Fruit fly (Drosophila melanogaster): ENCODE measurements around the gene CG1492.
A peak's percentile ranks its signal among the peaks of the same experiment; 100 is the strongest.

The CG1492 gene

DNA sequence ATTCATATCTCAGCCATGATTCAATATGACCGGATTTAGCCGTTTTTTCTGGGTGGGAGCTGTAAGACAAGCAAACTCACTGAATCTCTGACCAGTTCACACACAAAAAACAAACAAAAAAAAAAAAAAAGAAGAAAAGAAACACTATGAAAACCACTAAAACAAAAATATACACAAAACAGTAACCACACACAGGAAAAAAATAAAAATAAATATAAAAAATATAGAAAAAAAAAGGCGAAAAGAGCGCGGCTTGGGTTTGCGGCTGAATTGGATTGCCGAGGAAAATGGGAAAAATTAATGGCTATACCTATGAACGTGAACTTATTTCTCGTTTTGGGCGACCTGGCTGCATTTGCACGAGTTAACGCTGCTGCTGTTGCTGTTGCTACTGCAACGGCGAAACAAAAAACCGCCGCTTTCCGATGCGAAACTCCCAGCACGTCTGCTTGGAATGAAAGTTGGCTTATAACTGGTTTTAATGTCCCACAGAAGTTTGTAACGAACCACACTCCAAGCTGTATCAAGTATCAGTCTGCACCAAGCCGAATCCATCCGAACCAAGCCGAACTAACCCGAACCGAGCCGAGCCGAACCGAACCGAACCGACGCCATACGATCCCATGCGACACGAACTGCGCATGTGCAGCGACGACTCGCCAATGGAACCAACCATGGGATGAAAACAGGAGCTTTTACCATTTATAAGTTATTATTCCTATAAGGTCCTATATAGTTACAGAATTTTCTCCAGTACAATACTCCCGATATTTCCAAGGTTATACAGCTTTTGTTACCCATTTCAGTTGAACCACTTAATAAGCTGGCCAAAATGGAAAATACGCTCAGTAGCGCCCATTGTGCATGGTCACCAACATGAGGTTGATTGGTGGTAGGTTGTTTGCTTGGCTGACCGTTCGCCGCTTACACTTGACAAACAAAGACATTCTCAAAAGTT, 8.3 kb downstream of the CG1492 start, which contains the start of gene fw (continued):
- TF ChIP-seq HmgZ (tag; optimal IDR thresholded peaks at IDR 0.05) (no peak), CG30020 (tag; optimal IDR thresholded peaks at IDR 0.05) (no peak), Sin3A (optimal IDR thresholded peaks at IDR 0.05) (no peak), CG13775 (GFP tag; optimal IDR thresholded peaks at IDR 0.05) (no peak), CG6254 (GFP tag; optimal IDR thresholded peaks at IDR 0.05) (no peak), maf-S (GFP tag; optimal IDR thresholded peaks at IDR 0.05) (no peak), sim (GFP tag; IDR thresholded peaks at IDR 0.05) (no peak), Abd-B (GFP tag; optimal IDR thresholded peaks at IDR 0.05) (no peak), CG31224 (GFP tag; IDR thresholded peaks at IDR 0.05) (no peak), CG8089 (GFP tag; optimal IDR thresholded peaks at IDR 0.05) (no peak), vfl (GFP tag; optimal IDR thresholded peaks at IDR 0.05) (no peak), chn (GFP tag; optimal IDR thresholded peaks at IDR 0.05) (no peak), Dip3 (GFP tag; optimal IDR thresholded peaks at IDR 0.05) (no peak), CG12071 (GFP tag; optimal IDR thresholded peaks at IDR 0.05) (peak; percentile 12), jigr1 (GFP tag; IDR thresholded peaks at IDR 0.05) (0 out of 3 replicates have a peak, but pooled peaks have one; percentile 26), emc (GFP tag; optimal IDR thresholded peaks at IDR 0.05) (no peak), Lpt (GFP tag; optimal IDR thresholded peaks at IDR 0.05) (no peak), CG2202 (tag; optimal IDR thresholded peaks at IDR 0.05) (no peak), pita (GFP tag; optimal IDR thresholded peaks at IDR 0.05) (no peak), CG1602 (GFP tag; optimal IDR thresholded peaks at IDR 0.05) (no peak), knrl (GFP tag; IDR thresholded peaks at IDR 0.05; ENCODE audit: partially characterized antibody) (no peak), sima (GFP tag; optimal IDR thresholded peaks at IDR 0.05) (no peak), Mad (GFP tag; optimal IDR thresholded peaks at IDR 0.05) (no peak), CG4328 (GFP tag; optimal IDR thresholded peaks at IDR 0.05) (no peak), YL-1 (GFP tag; optimal IDR thresholded peaks at IDR 0.05) (no peak), CG11560 (tag; IDR thresholded peaks at IDR 0.05) (no peak), Poxn (GFP tag; IDR thresholded peaks at IDR 0.05) (no peak), CG9437 (GFP tag; optimal IDR thresholded peaks at IDR 0.05) (no peak), CG8388 (GFP tag; optimal IDR thresholded peaks at IDR 0.05) (no peak), Ets97D (GFP tag; optimal IDR thresholded peaks at IDR 0.05) (no peak), CG7357 (GFP tag; IDR thresholded peaks at IDR 0.05) (no peak), CG7556 (GFP tag; optimal IDR thresholded peaks at IDR 0.05) (no peak), CG7745 (tag; optimal IDR thresholded peaks at IDR 0.05) (no peak), fd102C (GFP tag; optimal IDR thresholded peaks at IDR 0.05) (no peak), rib (GFP tag; IDR thresholded peaks at IDR 0.05) (peak; percentile 27; the same call in 1 of the 2 replicates), az2 (GFP tag; optimal IDR thresholded peaks at IDR 0.05) (no peak), CG12219 (GFP tag; optimal IDR thresholded peaks at IDR 0.05) (peak; percentile 17), Atf3 (GFP tag; optimal IDR thresholded peaks at IDR 0.05) (no peak), Scr (GFP tag; IDR thresholded peaks at IDR 0.05; ENCODE audit: partially characterized antibody) (no peak), ara (GFP tag; IDR thresholded peaks at IDR 0.05) (peak; percentile 61; the same call in 1 of the 2 replicates), inv (GFP tag; IDR thresholded peaks at IDR 0.05; ENCODE audit: partially characterized antibody) (no peak), gro (GFP tag; optimal IDR thresholded peaks at IDR 0.05) (no peak), Ptx1 (GFP tag; IDR thresholded peaks at IDR 0.05) (no peak), MBD-R2 (GFP tag; IDR thresholded peaks at IDR 0.05) (no peak), CG13123 (GFP tag; optimal IDR thresholded peaks at IDR 0.05) (peak; percentile 24), CG14965 (GFP tag; optimal IDR thresholded peaks at IDR 0.05; ENCODE audit: borderline replicate concordance) (no peak), trh (GFP tag; optimal IDR thresholded peaks at IDR 0.05) (no peak), Elba2 (GFP tag; optimal IDR thresholded peaks at IDR 0.05) (no peak), Tbp (GFP tag; optimal IDR thresholded peaks at IDR 0.05) (no peak), CG3065 (GFP tag; optimal IDR thresholded peaks at IDR 0.05) (no peak)

Measured in whole organism, embryonic.